Worm (Caenorhabditis elegans) whole organism, early embryonic: Measurements from ENCODE around the gene F15A4.5.

Source experiments
- B0310.2 ChIP-seq: sonication (generic microtip); optimal IDR thresholded peaks from 2 replicates; lab custom pipeline; 2016; ENCODE audit warnings: mild to moderate bottlenecking, missing genetic modification characterization, missing compliant biosample characterization
- F13C5.2 ChIP-seq: sonication (generic microtip); optimal IDR thresholded peaks from 2 replicates; lab custom pipeline; 2017; ENCODE audit warnings: mild to moderate bottlenecking, missing genetic modification characterization, inconsistent platforms, missing compliant biosample characterization
- aly-1 ChIP-seq: sonication (generic microtip); optimal IDR thresholded peaks from 2 replicates; lab custom pipeline; 2016; ENCODE audit warnings: missing genetic modification characterization, missing compliant biosample characterization
- ama-1 ChIP-seq: fragments of 150-350 bp; optimal IDR thresholded peaks from 2 replicates; lab custom pipeline; 2014
- ceh-13 ChIP-seq: fragments of 200-800 bp; sonication (Bioruptor generic); optimal IDR thresholded peaks from 2 replicates; lab custom pipeline; 2018; ENCODE audit warnings: mild to moderate bottlenecking, missing genetic modification characterization, missing compliant biosample characterization
- ceh-36 ChIP-seq: sonication (generic microtip); optimal IDR thresholded peaks from 2 replicates; lab custom pipeline; 2016; ENCODE audit warnings: missing genetic modification characterization, inconsistent platforms, missing compliant biosample characterization
- ets-7 ChIP-seq: sonication (generic microtip); optimal IDR thresholded peaks from 2 replicates; lab custom pipeline; 2016; ENCODE audit warnings: missing genotype, missing genetic modification characterization, missing compliant biosample characterization
- flt-1 ChIP-seq: fragments of 200-800 bp; sonication (Bioruptor generic); IDR thresholded peaks from 2 replicates; pipeline ENCODE4 v1.3.6; 2022; ENCODE audit warnings: missing genetic modification characterization, missing compliant biosample characterization
- hmbx-1 ChIP-seq: sonication (generic microtip); optimal IDR thresholded peaks from 2 replicates; lab custom pipeline; 2016; ENCODE audit warnings: mild to moderate bottlenecking, missing genetic modification characterization, missing compliant biosample characterization
- hmg-4 ChIP-seq: fragments of 200-800 bp; sonication (Bioruptor generic); optimal IDR thresholded peaks from 2 replicates; lab custom pipeline; 2018; ENCODE audit warnings: mild to moderate bottlenecking, missing genetic modification characterization, missing compliant biosample characterization
- hnd-1 ChIP-seq: sonication (generic microtip); optimal IDR thresholded peaks from 2 replicates; lab custom pipeline; 2016; ENCODE audit warnings: missing genetic modification characterization, missing compliant biosample characterization
- pes-1 ChIP-seq: fragments of 200-800 bp; sonication (Bioruptor generic); IDR thresholded peaks from 2 replicates; pipeline ENCODE4 v1.3.6; 2022; ENCODE audit warnings: missing genetic modification reagents, missing genetic modification characterization, missing compliant biosample characterization
- scrt-1 ChIP-seq: fragments of 200-800 bp; sonication (Bioruptor generic); IDR thresholded peaks from 2 replicates; pipeline ENCODE4 v1.3.6; 2022; ENCODE audit warnings: missing genetic modification characterization, missing compliant biosample characterization
- sea-1 ChIP-seq: fragments of 200-800 bp; sonication (Bioruptor generic); conservative IDR thresholded peaks from 2 replicates; pipeline ENCODE4 v1.3.6; 2022; ENCODE audit warnings: missing genetic modification characterization, missing compliant biosample characterization
- tbx-11 ChIP-seq: fragments of 200-800 bp; sonication (Bioruptor generic); IDR thresholded peaks from 2 replicates; pipeline ENCODE4 v1.3.6; 2022; ENCODE audit warnings: missing genetic modification characterization, missing compliant biosample characterization
- tbx-37 ChIP-seq: fragments of 200-800 bp; sonication (Bioruptor generic); conservative IDR thresholded peaks from 2 replicates; pipeline ENCODE4 v1.3.6; 2022; ENCODE audit warnings: missing genetic modification reagents, missing genetic modification characterization, missing compliant biosample characterization
- tra-4 ChIP-seq: sonication (generic microtip); optimal IDR thresholded peaks from 2 replicates; lab custom pipeline; 2017; ENCODE audit warnings: missing genetic modification characterization, missing compliant biosample characterization

Gene F15A4.5

DNA sequence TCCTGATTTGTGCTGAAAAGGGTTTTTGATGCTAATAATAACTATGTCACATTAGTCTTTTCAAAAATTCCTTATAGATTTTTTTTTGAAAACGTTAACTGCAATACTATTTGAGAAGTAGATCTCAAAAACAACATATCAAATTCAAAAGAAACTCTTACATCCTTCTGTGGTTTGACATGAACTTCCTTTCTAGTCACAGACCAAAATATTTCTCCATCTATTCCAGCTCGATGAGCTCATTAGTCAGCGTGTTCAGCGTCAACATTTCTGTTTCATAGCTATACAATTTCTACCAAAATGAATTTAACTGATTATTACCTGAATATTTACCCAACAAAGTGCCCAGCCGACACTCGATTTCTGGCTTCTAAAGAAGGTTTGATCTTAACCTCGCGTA lies 37.6 kb upstream of the F15A4.5 start, which contains the start of gene srh-67:
Gene srh-67 (plus strand): TSS at position 301 of the 400 bp plus-strand sequence.
- TF ChIP-seq tbx-11 (GFP tag; lab: Robert Waterston, UW) (no peak), aly-1 (tag; lab: Kevin White, UChicago) (no peak), ceh-13 (no peak), hmbx-1 (no peak), sea-1 (no peak), ama-1 (lab: Kevin White, UChicago) (no peak), B0310.2 (tag; lab: Kevin White, UChicago) (no peak), hmg-4 (GFP tag; lab: Kevin White, UChicago) (no peak), scrt-1 (GFP tag; lab: Robert Waterston, UW) (no peak), tra-4 (tag; lab: Kevin White, UChicago) (no peak), hnd-1 (tag; lab: Kevin White, UChicago) (no peak), F13C5.2 (tag; lab: Kevin White, UChicago) (no peak), flt-1 (GFP tag; lab: Robert Waterston, UW) (no peak), ceh-36 (no peak), pes-1 (GFP tag; lab: Robert Waterston, UW) (no peak), tbx-37 (no peak), ets-7 (no peak)

- TF ChIP-seq ama-1 (lab: Kevin White, UChicago), result no peak
- no peak for TF ChIP-seq flt-1 (GFP tag; lab: Robert Waterston, UW)
- no peak for TF ChIP-seq sea-1
- TF ChIP-seq pes-1 (GFP tag; lab: Robert Waterston, UW), result no peak
- no peak for TF ChIP-seq ceh-13
- TF ChIP-seq hmg-4 (GFP tag; lab: Kevin White, UChicago), result no peak
- TF ChIP-seq B0310.2 (tag; lab: Kevin White, UChicago), result no peak
- no peak for TF ChIP-seq tbx-37
- TF ChIP-seq hmbx-1, result no peak
- no peak for TF ChIP-seq tra-4 (tag; lab: Kevin White, UChicago)
Observed at ce11 chrII:12507038-12507437, 36.0 kb upstream of the F15A4.5 start, which contains the start of gene srh-68. Gene srh-68, plus strand, starts transcription at chrII:12507338.

- no peak for TF ChIP-seq pes-1 (GFP tag; lab: Robert Waterston, UW)
Observed at ce11 chrII:12506511-12506910, 35.5 kb upstream of the F15A4.5 start.

- no peak for TF ChIP-seq sea-1
- TF ChIP-seq tbx-37, result no peak
- no peak for TF ChIP-seq hnd-1 (tag; lab: Kevin White, UChicago)
- no peak for TF ChIP-seq B0310.2 (tag; lab: Kevin White, UChicago)
- TF ChIP-seq ceh-13, result no peak
- TF ChIP-seq flt-1 (GFP tag; lab: Robert Waterston, UW), result no peak
- TF ChIP-seq scrt-1 (GFP tag; lab: Robert Waterston, UW), result no peak
- TF ChIP-seq hmg-4 (GFP tag; lab: Kevin White, UChicago), result no peak
- no peak for TF ChIP-seq F13C5.2 (tag; lab: Kevin White, UChicago)
- no peak for TF ChIP-seq ets-7
- no peak for TF ChIP-seq hmbx-1
- TF ChIP-seq tbx-11 (GFP tag; lab: Robert Waterston, UW), result no peak
- TF ChIP-seq ceh-36, result no peak
- TF ChIP-seq tra-4 (tag; lab: Kevin White, UChicago), result no peak
Observed at ce11 chrII:12502784-12503183, 31.7 kb upstream of the F15A4.5 start, which contains the start of gene ador-1. Gene ador-1, minus strand, starts transcription at chrII:12502884.

DNA sequence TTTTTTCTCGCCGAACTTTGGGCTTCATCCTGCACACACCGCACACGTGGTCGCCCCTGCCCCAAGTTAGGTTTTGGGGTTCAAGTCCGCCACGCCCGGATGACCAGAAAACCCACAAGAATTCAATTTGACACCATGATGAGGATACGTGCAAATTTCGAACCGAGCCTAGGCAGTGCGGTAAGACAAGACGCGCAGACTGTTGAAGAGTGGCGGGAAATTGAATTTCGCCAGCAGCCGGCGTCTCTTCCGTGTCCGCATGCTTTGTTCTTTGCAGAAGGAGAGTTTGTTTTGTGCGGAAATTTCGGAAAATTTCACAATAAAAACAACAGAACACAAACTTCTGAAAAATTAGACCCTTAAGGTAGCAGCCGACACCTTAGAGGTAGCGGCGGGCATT lies 28.9 kb upstream of the F15A4.5 start:
- TF ChIP-seq tbx-11 (GFP tag; lab: Robert Waterston, UW), result no peak
- TF ChIP-seq ceh-36, result no peak
- TF ChIP-seq B0310.2 (tag; lab: Kevin White, UChicago), result no peak
- TF ChIP-seq scrt-1 (GFP tag; lab: Robert Waterston, UW), result no peak
- no peak for TF ChIP-seq F13C5.2 (tag; lab: Kevin White, UChicago)
- no peak for TF ChIP-seq ceh-13
- no peak for TF ChIP-seq hmg-4 (GFP tag; lab: Kevin White, UChicago)
- no peak for TF ChIP-seq ama-1 (lab: Kevin White, UChicago)
- no peak for TF ChIP-seq sea-1
- no peak for TF ChIP-seq tra-4 (tag; lab: Kevin White, UChicago)
- no peak for TF ChIP-seq flt-1 (GFP tag; lab: Robert Waterston, UW)
- TF ChIP-seq aly-1 (tag; lab: Kevin White, UChicago), result no peak
- no peak for TF ChIP-seq pes-1 (GFP tag; lab: Robert Waterston, UW)
- TF ChIP-seq hnd-1 (tag; lab: Kevin White, UChicago), result no peak
- no peak for TF ChIP-seq ets-7
- TF ChIP-seq hmbx-1, result no peak
- TF ChIP-seq tbx-37, result no peak

DNA sequence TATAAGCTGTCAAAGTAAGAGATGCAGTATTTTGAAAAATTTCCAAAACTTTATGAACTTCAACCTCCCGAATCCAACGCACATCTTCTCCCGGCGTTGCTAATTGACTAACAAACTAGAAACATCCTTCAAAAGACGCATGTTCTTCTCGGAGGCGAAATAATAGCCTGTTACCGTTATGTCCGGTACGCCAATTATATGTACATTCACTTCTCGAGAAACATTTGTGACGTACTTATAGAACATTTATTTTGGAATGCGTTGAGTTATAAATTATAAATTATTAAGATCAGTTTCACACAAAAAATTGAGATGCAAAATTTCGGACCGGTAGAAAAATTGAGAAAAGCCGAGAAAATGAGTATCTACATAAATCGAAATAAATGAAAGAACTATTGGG lies 25.9 kb upstream of the F15A4.5 start, which contains the start of gene T21B4.3:
Gene T21B4.3 (minus strand): TSS at position 101 of the 400 bp plus-strand sequence.
- TF ChIP-seq tra-4 (tag; lab: Kevin White, UChicago) (no peak), F13C5.2 (tag; lab: Kevin White, UChicago) (no peak), flt-1 (GFP tag; lab: Robert Waterston, UW) (no peak), sea-1 (no peak), pes-1 (GFP tag; lab: Robert Waterston, UW) (no peak), ceh-36 (no peak), tbx-37 (no peak), ama-1 (lab: Kevin White, UChicago) (no peak)

DNA sequence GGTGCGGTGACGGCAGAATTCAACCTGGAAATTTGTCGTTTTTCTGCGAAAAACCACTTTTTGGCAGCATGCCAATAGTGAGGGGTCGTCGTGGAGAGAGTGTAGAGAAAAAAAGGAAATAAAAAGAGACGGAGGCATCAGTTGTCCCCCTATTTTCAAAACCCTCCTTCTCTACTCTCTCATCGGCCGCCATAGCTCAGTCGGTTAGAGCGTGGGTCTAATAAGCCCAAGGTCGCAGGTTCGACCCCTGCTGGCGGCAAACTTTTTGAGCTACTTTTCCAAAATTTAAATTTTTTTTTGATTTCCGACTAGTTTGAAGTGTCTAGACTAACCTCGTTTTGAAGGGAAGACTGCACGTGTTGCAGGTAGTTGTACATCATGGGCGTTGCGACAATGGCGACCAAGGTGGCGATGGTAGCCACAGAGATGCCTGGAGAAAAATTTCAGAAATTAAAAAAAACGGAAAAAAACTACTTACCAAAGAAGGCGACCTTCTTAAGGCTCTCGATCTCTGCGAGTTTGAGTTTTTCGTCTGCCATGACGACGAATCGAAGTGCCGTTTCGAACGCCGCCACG lies 23.6 kb upstream of the F15A4.5 start, which contains the start of gene col-85:
Gene col-85 (minus strand): TSS at position 540 of the 576 bp plus-strand sequence.
- peak; percentile 84 for TF ChIP-seq ceh-13
- TF ChIP-seq hnd-1 (tag; lab: Kevin White, UChicago), result peak; percentile 88
- peak; percentile 98 for TF ChIP-seq pes-1 (GFP tag; lab: Robert Waterston, UW)
- TF ChIP-seq aly-1 (tag; lab: Kevin White, UChicago), result peak; percentile 90
- peak; percentile 93 for TF ChIP-seq ets-7
- peak; percentile 94 for TF ChIP-seq ceh-36
- peak; percentile 97 for TF ChIP-seq tbx-11 (GFP tag; lab: Robert Waterston, UW)
- TF ChIP-seq scrt-1 (GFP tag; lab: Robert Waterston, UW), result peak; percentile 98
- TF ChIP-seq tbx-37, result peak; percentile 98
- peak; percentile 95 for TF ChIP-seq F13C5.2 (tag; lab: Kevin White, UChicago)
- peak; percentile 95 for TF ChIP-seq sea-1
- peak; percentile 91 for TF ChIP-seq B0310.2 (tag; lab: Kevin White, UChicago)
- no peak for TF ChIP-seq ama-1 (lab: Kevin White, UChicago)
- TF ChIP-seq hmg-4 (GFP tag; lab: Kevin White, UChicago), result peak; percentile 92
- TF ChIP-seq tra-4 (tag; lab: Kevin White, UChicago), result peak; percentile 85
- TF ChIP-seq hmbx-1, result peak; percentile 79
- peak; percentile 98 for TF ChIP-seq flt-1 (GFP tag; lab: Robert Waterston, UW)
